Worm (Caenorhabditis elegans): ENCODE measurements around the gene tsp-13.

DNA sequence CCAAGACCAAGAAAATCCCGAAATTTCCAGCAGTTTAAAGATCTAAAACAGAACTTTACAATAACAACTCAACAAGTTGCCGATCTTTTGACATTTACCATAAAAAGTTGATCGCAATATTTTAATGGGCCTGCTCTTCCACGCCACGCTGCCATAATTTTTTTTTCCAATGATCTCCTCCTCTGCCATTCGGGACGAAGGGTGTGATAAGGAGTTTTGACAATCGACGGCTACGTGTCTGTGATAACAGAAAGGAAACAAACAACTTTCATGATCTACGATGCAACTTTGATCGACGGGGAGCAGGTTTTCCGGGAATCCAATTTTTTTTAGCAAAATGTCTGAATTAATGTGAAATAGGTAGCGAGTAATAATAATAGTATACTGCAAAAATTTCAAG lies 53.0 kb downstream of the tsp-13 start:
- TF ChIP-seq rnt-1 (tag; optimal IDR thresholded peaks at IDR 0.05) (no peak), elt-4 (tag; optimal IDR thresholded peaks at IDR 0.05) (no peak), ets-4 (tag; optimal IDR thresholded peaks at IDR 0.05) (no peak), unc-86 (tag; optimal IDR thresholded peaks at IDR 0.05) (no peak), hlh-15 (tag; optimal IDR thresholded peaks at IDR 0.05) (no peak), tbx-2 (tag; optimal IDR thresholded peaks at IDR 0.05) (no peak), sdc-2 (tag; optimal IDR thresholded peaks at IDR 0.05) (no peak), ceh-45 (GFP tag; IDR thresholded peaks at IDR 0.05) (no peak), C38D4.7 (GFP tag; optimal IDR thresholded peaks at IDR 0.05) (no peak), sox-4 (tag; optimal IDR thresholded peaks at IDR 0.05) (no peak)

Data from whole organism, late embryonic.